Fruit fly (Drosophila melanogaster): ENCODE data around the gene RagA-B.

The RagA-B gene

DNA sequence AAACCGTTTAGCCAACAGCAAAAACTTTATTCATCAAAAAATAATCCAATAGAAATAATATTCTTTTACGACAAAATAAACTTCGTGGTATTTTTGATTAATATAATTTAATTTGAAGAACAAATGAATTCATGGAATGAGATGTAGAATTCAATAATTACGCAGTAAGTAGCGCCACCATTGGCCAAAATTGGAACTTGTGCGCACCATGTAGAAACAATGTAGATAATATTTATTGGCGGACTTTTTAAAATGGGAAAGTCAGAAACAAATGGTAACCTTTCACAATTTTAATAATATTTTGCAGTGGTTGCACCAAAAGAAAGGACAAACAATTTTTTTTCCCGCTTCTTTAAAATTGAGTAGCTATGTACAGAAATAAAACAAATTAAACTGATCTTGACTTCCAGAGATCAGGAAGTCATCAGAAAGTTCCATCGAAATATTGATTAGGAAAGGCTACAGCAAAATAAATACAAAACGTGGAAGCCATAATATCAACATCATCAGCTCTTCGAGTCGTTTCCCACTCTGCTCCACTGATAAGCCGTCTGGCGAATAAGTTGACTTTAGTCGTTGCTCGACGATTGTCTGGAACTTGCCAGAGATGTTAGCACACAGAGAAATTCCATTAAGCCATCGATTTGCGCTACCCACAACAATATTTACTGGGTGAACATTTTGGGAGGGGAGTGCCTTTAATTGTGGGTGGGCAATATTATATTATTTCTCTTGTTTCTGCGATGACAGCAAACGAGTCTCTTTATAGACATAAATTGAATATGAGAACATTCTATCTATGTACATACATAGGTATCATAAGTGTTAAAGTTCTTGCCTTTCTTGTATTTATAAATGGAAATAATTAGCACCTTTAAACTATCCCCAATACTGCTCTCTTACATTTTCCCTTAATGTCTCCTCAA is 4.0 kb downstream of the RagA-B start (continued):
- TF ChIP-seq HLHmδ (GFP tag; optimal IDR thresholded peaks at IDR 0.05) (no peak), dm (GFP tag; optimal IDR thresholded peaks at IDR 0.05) (no peak), dati (GFP tag; IDR thresholded peaks at IDR 0.05) (no peak), az2 (GFP tag; optimal IDR thresholded peaks at IDR 0.05) (no peak), CG7271 (tag; optimal IDR thresholded peaks at IDR 0.05) (no peak), CG2712 (tag; optimal IDR thresholded peaks at IDR 0.05) (peak; percentile 44), Mad (GFP tag; optimal IDR thresholded peaks at IDR 0.05) (peak; percentile 14), CG32767 (GFP tag; IDR thresholded peaks at IDR 0.05) (no peak), yki (optimal IDR thresholded peaks at IDR 0.05) (no peak), Hand (GFP tag; optimal IDR thresholded peaks at IDR 0.05) (no peak), Abd-B (GFP tag; optimal IDR thresholded peaks at IDR 0.05) (no peak), ken (GFP tag; IDR thresholded peaks at IDR 0.05) (0 out of 3 replicates have a peak, but pooled peaks have one; percentile 30), ash1 (GFP tag; optimal IDR thresholded peaks at IDR 0.05) (no peak), al (GFP tag; IDR thresholded peaks at IDR 0.05) (no peak), odd (GFP tag; optimal IDR thresholded peaks at IDR 0.05) (no peak), hb (GFP tag; IDR thresholded peaks at IDR 0.05; ENCODE audit: partially characterized antibody) (no peak), TFAM (GFP tag; optimal IDR thresholded peaks at IDR 0.05) (no peak), CG1024 (GFP tag; IDR thresholded peaks at IDR 0.05) (no peak), CG3726 (GFP tag; IDR thresholded peaks at IDR 0.05) (no peak), CG10366 (GFP tag; IDR thresholded peaks at IDR 0.05) (no peak), corto (GFP tag; optimal IDR thresholded peaks at IDR 0.05) (no peak), ERR (GFP tag; optimal IDR thresholded peaks at IDR 0.05) (no peak), CG4360 (GFP tag; IDR thresholded peaks at IDR 0.05) (no peak), crc (GFP tag; optimal IDR thresholded peaks at IDR 0.05) (no peak), CG10654 (GFP tag; optimal IDR thresholded peaks at IDR 0.05) (no peak), CG32772 (GFP tag; IDR thresholded peaks at IDR 0.05) (no peak), Dp (GFP tag; optimal IDR thresholded peaks at IDR 0.05) (peak; percentile 97), lab (GFP tag; optimal IDR thresholded peaks at IDR 0.05) (peak; percentile 39), Atf3 (GFP tag; optimal IDR thresholded peaks at IDR 0.05) (no peak), CTCF (GFP tag; optimal IDR thresholded peaks at IDR 0.05) (peak; percentile 98), CG17612 (GFP tag; IDR thresholded peaks at IDR 0.05) (no peak), CG7745 (tag; optimal IDR thresholded peaks at IDR 0.05) (no peak), CG11560 (tag; IDR thresholded peaks at IDR 0.05) (no peak), Oli (tag; optimal IDR thresholded peaks at IDR 0.05) (no peak), z (GFP tag; IDR thresholded peaks at IDR 0.05) (no peak), CG7372 (GFP tag; IDR thresholded peaks at IDR 0.05) (no peak), CG34224 (GFP tag; IDR thresholded peaks at IDR 0.05; ENCODE audit: partially characterized antibody) (no peak; the same call in 2 of the 3 replicates), grau (tag; optimal IDR thresholded peaks at IDR 0.05) (peak; percentile 38), CG33213 (GFP tag; optimal IDR thresholded peaks at IDR 0.05) (peak; percentile 9), BEAF-32 (GFP tag; optimal IDR thresholded peaks at IDR 0.05) (peak; percentile 6), caup (GFP tag; optimal IDR thresholded peaks at IDR 0.05; ENCODE audit: severe bottlenecking) (no peak), CG15011 (GFP tag; optimal IDR thresholded peaks at IDR 0.05) (no peak), CG31224 (GFP tag; IDR thresholded peaks at IDR 0.05) (no peak), CG13296 (GFP tag; optimal IDR thresholded peaks at IDR 0.05) (no peak), sim (GFP tag; IDR thresholded peaks at IDR 0.05) (0 out of 2 replicates have a peak, but pooled peaks have one; percentile 27), lbe (GFP tag; optimal IDR thresholded peaks at IDR 0.05) (no peak), CG30020 (tag; optimal IDR thresholded peaks at IDR 0.05) (no peak), CG7357 (GFP tag; IDR thresholded peaks at IDR 0.05) (no peak), CG33557 (GFP tag; optimal IDR thresholded peaks at IDR 0.05) (no peak), Mrtf (GFP tag; IDR thresholded peaks at IDR 0.05) (no peak)
